Worm (Caenorhabditis elegans) whole organism, L3 larva: ENCODE results near the gene nduf-2.2.

Experiments used
- R02D3.7 ChIP-seq: fragments of 150-350 bp; optimal IDR thresholded peaks from 2 replicates; lab custom pipeline; 2014; ENCODE audit warnings: missing biosample characterization, missing genetic modification characterization
- ZK546.5 ChIP-seq: sonication (generic microtip); optimal IDR thresholded peaks from 2 replicates; lab custom pipeline; 2017; ENCODE audit warnings: missing biosample characterization, missing genetic modification characterization
- aly-2 ChIP-seq: fragments of 150-350 bp; optimal IDR thresholded peaks from 2 replicates; lab custom pipeline; 2014; ENCODE audit warnings: missing biosample characterization, missing genetic modification characterization
- ama-1 ChIP-seq: fragments of 150-350 bp; optimal IDR thresholded peaks from 2 replicates; lab custom pipeline; 2018
- daf-12 ChIP-seq: fragments of 150-350 bp; optimal IDR thresholded peaks from 2 replicates; lab custom pipeline; 2014; ENCODE audit warnings: missing biosample characterization, missing genetic modification reagents, missing genetic modification characterization
- elt-1 ChIP-seq: fragments of 150-350 bp; optimal IDR thresholded peaks from 2 replicates; lab custom pipeline; 2014; ENCODE audit warnings: missing biosample characterization, missing genetic modification characterization
- elt-2 ChIP-seq: sonication (generic microtip); optimal IDR thresholded peaks from 2 replicates; lab custom pipeline; 2016; ENCODE audit warnings: missing genetic modification reagents, mild to moderate bottlenecking, missing genetic modification characterization, missing compliant biosample characterization
- elt-3 ChIP-seq, 3 experiments: fragments of 150-350 bp in 1 of 3; sonication (generic microtip) in 2 of 3; optimal IDR thresholded peaks; 2 replicates in 2 of 3; 4 replicates in 1 of 3; lab custom pipeline; 2014 to 2017; ENCODE audit warnings: missing biosample characterization in 3 of 3, missing genetic modification characterization in 3 of 3
- eor-1 ChIP-seq, 2 experiments: fragments of 150-350 bp; optimal IDR thresholded peaks; 2 replicates each; lab custom pipeline; 2014 to 2018; ENCODE audit warnings: missing biosample characterization in 2 of 2, missing genetic modification characterization in 2 of 2
- fkh-10 ChIP-seq: sonication (generic microtip); optimal IDR thresholded peaks from 2 replicates; lab custom pipeline; 2017; ENCODE audit warnings: missing biosample characterization, missing genetic modification reagents, missing genetic modification characterization
- fkh-2 ChIP-seq: fragments of 150-350 bp; optimal IDR thresholded peaks from 2 replicates; lab custom pipeline; 2014; ENCODE audit warnings: missing biosample characterization, missing genetic modification reagents, missing genetic modification characterization
- fos-1 ChIP-seq: fragments of 150-350 bp; optimal IDR thresholded peaks from 2 replicates; lab custom pipeline; 2014; ENCODE audit warnings: missing biosample characterization, missing genetic modification characterization
- hmg-11 ChIP-seq: sonication (generic microtip); optimal IDR thresholded peaks from 2 replicates; lab custom pipeline; 2016; ENCODE audit warnings: missing genetic modification characterization, missing compliant biosample characterization
- jun-1 ChIP-seq: fragments of 150-350 bp; optimal IDR thresholded peaks from 2 replicates; lab custom pipeline; 2014; ENCODE audit warnings: missing biosample characterization, missing genetic modification reagents, missing genetic modification characterization
- lin-15B ChIP-seq: fragments of 150-350 bp; optimal IDR thresholded peaks from 2 replicates; lab custom pipeline; 2014; ENCODE audit warnings: missing biosample characterization, missing genetic modification characterization
- lsy-12 ChIP-seq: sonication (generic microtip); optimal IDR thresholded peaks from 2 replicates; lab custom pipeline; 2016; ENCODE audit warnings: mild to moderate bottlenecking, missing genetic modification characterization, missing compliant biosample characterization
- mml-1 ChIP-seq: fragments of 150-350 bp; sonication (generic microtip); optimal IDR thresholded peaks from 3 replicates; lab custom pipeline; 2014; ENCODE audit warnings: missing biosample characterization, missing genetic modification characterization
- nfya-1 ChIP-seq: sonication (generic microtip); optimal IDR thresholded peaks from 2 replicates; lab custom pipeline; 2017; ENCODE audit warnings: missing genetic modification characterization, mild to moderate bottlenecking, missing compliant biosample characterization, antibody characterized with exemption, moderate library complexity; ENCODE audit not compliant: insufficient read depth
- nhr-11 ChIP-seq: fragments of 150-350 bp; optimal IDR thresholded peaks from 2 replicates; lab custom pipeline; 2014; ENCODE audit warnings: missing biosample characterization, missing genetic modification characterization
- nhr-12 ChIP-seq: fragments of 150-350 bp; optimal IDR thresholded peaks from 2 replicates; lab custom pipeline; 2014; ENCODE audit warnings: missing biosample characterization, missing genetic modification characterization
- nhr-237 ChIP-seq: fragments of 150-350 bp; optimal IDR thresholded peaks from 2 replicates; lab custom pipeline; 2014; ENCODE audit warnings: missing biosample characterization, missing genetic modification characterization
- nhr-25 ChIP-seq: sonication (generic microtip); optimal IDR thresholded peaks from 2 replicates; lab custom pipeline; 2017; ENCODE audit warnings: missing biosample characterization, missing genetic modification characterization
- nhr-43 ChIP-seq: sonication (generic microtip); optimal IDR thresholded peaks from 2 replicates; lab custom pipeline; 2016; ENCODE audit warnings: mild to moderate bottlenecking, missing genetic modification characterization, missing compliant biosample characterization; ENCODE audit not compliant: poor library complexity, severe bottlenecking
- nhr-76 ChIP-seq: fragments of 150-350 bp; sonication (generic microtip); optimal IDR thresholded peaks from 5 replicates; lab custom pipeline; 2014; ENCODE audit warnings: missing biosample characterization, missing genetic modification characterization
- nhr-77 ChIP-seq: fragments of 150-350 bp; optimal IDR thresholded peaks from 2 replicates; lab custom pipeline; 2014; ENCODE audit warnings: missing biosample characterization, missing genetic modification characterization
- pqm-1 ChIP-seq: fragments of 150-350 bp; optimal IDR thresholded peaks from 2 replicates; lab custom pipeline; 2017; ENCODE audit warnings: missing biosample characterization, missing genetic modification characterization, inconsistent platforms
- sea-2 ChIP-seq: fragments of 150-350 bp; sonication (generic microtip); optimal IDR thresholded peaks from 4 replicates; lab custom pipeline; 2014; ENCODE audit warnings: missing biosample characterization, missing genetic modification reagents, missing genetic modification characterization
- skn-1 ChIP-seq: fragments of 150-350 bp; optimal IDR thresholded peaks from 2 replicates; lab custom pipeline; 2014; ENCODE audit warnings: missing biosample characterization, missing genetic modification characterization
- unc-39 ChIP-seq: sonication (generic microtip); optimal IDR thresholded peaks from 4 replicates; lab custom pipeline; 2017; ENCODE audit warnings: missing biosample characterization, missing genetic modification characterization
- zag-1 ChIP-seq: fragments of 150-350 bp; optimal IDR thresholded peaks from 2 replicates; lab custom pipeline; 2014; ENCODE audit warnings: missing biosample characterization, missing genetic modification characterization
- ztf-11 ChIP-seq: fragments of 150-350 bp; optimal IDR thresholded peaks from 2 replicates; lab custom pipeline; 2014; ENCODE audit warnings: missing biosample characterization, missing genetic modification characterization

The nduf-2.2 gene

ce11 chrIII:6498176-6498575 lies 33.2 kb downstream of the nduf-2.2 start, which contains the start of gene sdz-15:
TSS of gene sdz-15 (plus strand) at chrIII:6498476.
- no peak for TF ChIP-seq fkh-10
- no peak for TF ChIP-seq mml-1 (tag; lab: Kevin White, UChicago)
- TF ChIP-seq fos-1 (tag; lab: Kevin White, UChicago), result no peak
- no peak for TF ChIP-seq ZK546.5 (tag; lab: Kevin White, UChicago)
- TF ChIP-seq ama-1, result no peak
- no peak for TF ChIP-seq nhr-77
- TF ChIP-seq nhr-12 (tag; lab: Kevin White, UChicago), result no peak
- TF ChIP-seq aly-2 (tag; lab: Kevin White, UChicago), result no peak
- no peak for TF ChIP-seq lin-15B (tag; lab: Kevin White, UChicago)
- TF ChIP-seq nhr-25, result no peak
- no peak for TF ChIP-seq lsy-12 (tag; lab: Kevin White, UChicago)
- TF ChIP-seq, all 47 proteins: peak for 0

- TF ChIP-seq eor-1 (tag; optimal IDR thresholded peaks at IDR 0.05; lab: Kevin White, UChicago), result no peak
- TF ChIP-seq fkh-10, result no peak
- TF ChIP-seq hmg-11 (tag; lab: Kevin White, UChicago), result no peak
- TF ChIP-seq R02D3.7, result no peak
- TF ChIP-seq nhr-43 (tag; lab: Kevin White, UChicago), result no peak
- TF ChIP-seq ztf-11 (tag; lab: Kevin White, UChicago), result no peak
- no peak for TF ChIP-seq nhr-237 (tag; lab: Kevin White, UChicago)
- TF ChIP-seq pqm-1 (tag; lab: Kevin White, UChicago), result no peak
- TF ChIP-seq nhr-76 (tag; lab: Kevin White, UChicago), result no peak
- TF ChIP-seq ZK546.5 (tag; lab: Kevin White, UChicago), result no peak
- TF ChIP-seq elt-3 (tag; optimal IDR thresholded peaks at IDR 0.05; lab: Kevin White, UChicago), result no peak
- TF ChIP-seq jun-1 (tag; lab: Kevin White, UChicago), result no peak
Observed at ce11 chrIII:6499102-6499501, 34.1 kb downstream of the nduf-2.2 start.

ce11 chrIII:6500032-6500564 lies 35.1 kb downstream of the nduf-2.2 start, which contains the start of gene F23F12.3:
TSS of gene F23F12.3 (plus strand) at chrIII:6500514.
- TF ChIP-seq pqm-1 (tag; lab: Kevin White, UChicago) (peak; percentile 21), nfya-1 (tag; lab: Kevin White, UChicago) (peak; percentile 53), elt-2 (tag; lab: Kevin White, UChicago) (peak; percentile 56), sea-2 (GFP tag; lab: Kevin White, UChicago) (no peak)

ce11 chrIII:6507832-6508231 lies 42.8 kb downstream of the nduf-2.2 start, which contains the start of gene F23F12.12:
TSS of gene F23F12.12 (plus strand) at chrIII:6508132.
- TF ChIP-seq jun-1 (tag; lab: Kevin White, UChicago) (no peak), fkh-2 (tag; lab: Kevin White, UChicago) (no peak), lin-15B (tag; lab: Kevin White, UChicago) (no peak), skn-1 (tag; lab: Kevin White, UChicago) (no peak)

ce11 chrIII:6508327-6508726 lies 43.3 kb downstream of the nduf-2.2 start:
- TF ChIP-seq pqm-1 (tag; lab: Kevin White, UChicago) (no peak), nhr-43 (tag; lab: Kevin White, UChicago) (peak; percentile 76), hmg-11 (tag; lab: Kevin White, UChicago) (no peak)

ce11 chrIII:6509301-6509700 lies 44.3 kb downstream of the nduf-2.2 start:
- TF ChIP-seq nhr-11 (tag; lab: Kevin White, UChicago), result no peak
- TF ChIP-seq elt-1 (tag; lab: Kevin White, UChicago), result no peak
- no peak for TF ChIP-seq daf-12 (tag; lab: Kevin White, UChicago)
- TF ChIP-seq lsy-12 (tag; lab: Kevin White, UChicago), result no peak
- no peak for TF ChIP-seq zag-1 (tag; lab: Kevin White, UChicago)
- peak; percentile 11 for TF ChIP-seq elt-2 (tag; lab: Kevin White, UChicago)
- TF ChIP-seq fkh-2 (tag; lab: Kevin White, UChicago), result no peak
- no peak for TF ChIP-seq fkh-10
- TF ChIP-seq nhr-43 (tag; lab: Kevin White, UChicago), result peak; percentile 51
- no peak for TF ChIP-seq unc-39 (tag; lab: Kevin White, UChicago)
- TF ChIP-seq nhr-25, result no peak
